Fruit fly (Drosophila melanogaster) whole organism, embryonic: ENCODE measurements around the gene Cipc.

ENCODE experiments used
- ATbp ChIP-seq: fragments of 200-800 bp; sonication (Bioruptor generic); optimal IDR thresholded peaks from 2 replicates; lab custom pipeline; 2017; ENCODE audit warnings: missing biosample characterization, mild to moderate bottlenecking, missing genetic modification characterization, missing genetic modification reagents
- Aef1 ChIP-seq: fragments of 200-800 bp; sonication (Bioruptor generic); IDR thresholded peaks from 3 replicates; pipeline ENCODE4 v1.3.6; 2022; ENCODE audit warnings: missing biosample characterization, missing genetic modification characterization
- Atf3 ChIP-seq: fragments of 200-800 bp; sonication (Bioruptor generic); optimal IDR thresholded peaks from 3 replicates; lab custom pipeline; 2016; ENCODE audit warnings: missing biosample characterization, missing genetic modification characterization
- B-H1 ChIP-seq: fragments of 200-800 bp; sonication (Bioruptor generic); IDR thresholded peaks from 3 replicates; pipeline ENCODE4 v1.3.6; 2022; ENCODE audit warnings: missing biosample characterization, missing genetic modification characterization
- Bdp1 ChIP-seq: fragments of 200-800 bp; sonication (Bioruptor generic); optimal IDR thresholded peaks from 3 replicates; lab custom pipeline; 2016; ENCODE audit warnings: missing biosample characterization, missing genetic modification characterization
- CG1024 ChIP-seq: fragments of 200-800 bp; sonication (Bioruptor generic); IDR thresholded peaks from 2 replicates; pipeline ENCODE4 v1.3.6; 2022; ENCODE audit warnings: missing biosample characterization, missing genetic modification characterization
- CG11085 ChIP-seq: fragments of 200-800 bp; sonication (Bioruptor generic); IDR thresholded peaks from 2 replicates; pipeline ENCODE4 v1.3.6; 2022; ENCODE audit warnings: missing biosample characterization, missing genetic modification characterization
- CG11456 ChIP-seq: fragments of 200-800 bp; sonication (Bioruptor generic); IDR thresholded peaks from 3 replicates; pipeline ENCODE4 v1.3.6; 2022; ENCODE audit warnings: missing biosample characterization, missing genetic modification characterization
- CG12104 ChIP-seq: fragments of 200-800 bp; sonication (Bioruptor generic); optimal IDR thresholded peaks from 3 replicates; lab custom pipeline; 2016; ENCODE audit warnings: missing biosample characterization, missing genetic modification characterization
- CG12236 ChIP-seq: fragments of 200-800 bp; sonication (Bioruptor generic); optimal IDR thresholded peaks from 2 replicates; lab custom pipeline; 2016; ENCODE audit warnings: missing biosample characterization, missing genetic modification characterization
- CG12391 ChIP-seq: fragments of 200-800 bp; sonication (Bioruptor generic); optimal IDR thresholded peaks from 3 replicates; lab custom pipeline; 2018; ENCODE audit warnings: missing biosample characterization, mild to moderate bottlenecking, missing genetic modification characterization, moderate library complexity
- CG1529 ChIP-seq: fragments of 200-800 bp; sonication (Bioruptor generic); optimal IDR thresholded peaks from 3 replicates; lab custom pipeline; 2018; ENCODE audit warnings: missing biosample characterization, missing genetic modification characterization
- CG1647 ChIP-seq: fragments of 200-800 bp; sonication (Bioruptor generic); optimal IDR thresholded peaks from 3 replicates; lab custom pipeline; 2016; ENCODE audit warnings: missing biosample characterization, missing genetic modification characterization
- CG17328 ChIP-seq: fragments of 200-800 bp; sonication (Bioruptor generic); IDR thresholded peaks from 2 replicates; pipeline ENCODE4 v1.3.6; 2022; ENCODE audit warnings: missing biosample characterization, missing genetic modification characterization
- CG17829 ChIP-seq: fragments of 200-800 bp; optimal IDR thresholded peaks from 2 replicates; lab custom pipeline; 2019; ENCODE audit warnings: missing biosample characterization, mild to moderate bottlenecking, missing genetic modification characterization, moderate library complexity
- CG18599 ChIP-seq: fragments of 200-800 bp; sonication (Bioruptor generic); optimal IDR thresholded peaks from 3 replicates; lab custom pipeline; 2017; ENCODE audit warnings: missing biosample characterization, missing genetic modification characterization, mild to moderate bottlenecking, moderate library complexity, missing genetic modification reagents
- CG2129 ChIP-seq: fragments of 200-800 bp; sonication (Bioruptor generic); IDR thresholded peaks from 2 replicates; pipeline ENCODE4 v1.3.6; 2022; ENCODE audit warnings: missing biosample characterization, missing genetic modification characterization; ENCODE audit not compliant: partially characterized antibody
- CG34224 ChIP-seq: fragments of 200-800 bp; sonication (Bioruptor generic); IDR thresholded peaks from 3 replicates; pipeline ENCODE4 v1.3.6; 2022; ENCODE audit warnings: missing biosample characterization, missing genetic modification characterization; ENCODE audit not compliant: partially characterized antibody
- CG34422 ChIP-seq: fragments of 200-800 bp; sonication (Bioruptor generic); IDR thresholded peaks from 3 replicates; pipeline ENCODE4 v1.3.6; 2022; ENCODE audit warnings: missing biosample characterization, missing genetic modification characterization
- CG6813 ChIP-seq: fragments of 200-800 bp; sonication (Bioruptor generic); optimal IDR thresholded peaks from 2 replicates; lab custom pipeline; 2017; ENCODE audit warnings: missing biosample characterization, missing genetic modification characterization, mild to moderate bottlenecking, moderate library complexity, missing genetic modification reagents
- CHES-1-like ChIP-seq: fragments of 200-800 bp; sonication (Bioruptor generic); optimal IDR thresholded peaks from 2 replicates; lab custom pipeline; 2016; ENCODE audit warnings: missing biosample characterization, missing genetic modification characterization
- Dbx ChIP-seq: fragments of 200-800 bp; sonication (Bioruptor generic); IDR thresholded peaks from 3 replicates; pipeline ENCODE4 v1.3.6; 2022; ENCODE audit warnings: missing biosample characterization, missing genetic modification characterization
- Dip2 ChIP-seq: fragments of 200-800 bp; sonication (Bioruptor generic); IDR thresholded peaks from 2 replicates; pipeline ENCODE4 v1.3.6; 2022; ENCODE audit warnings: missing biosample characterization, missing genetic modification characterization
- Drgx ChIP-seq: fragments of 200-800 bp; sonication (Bioruptor generic); IDR thresholded peaks from 2 replicates; pipeline ENCODE4 v1.3.6; 2022; ENCODE audit warnings: missing biosample characterization, missing genetic modification characterization
- E2f1 ChIP-seq: fragments of 200-800 bp; sonication (Bioruptor generic); IDR thresholded peaks from 2 replicates; pipeline ENCODE4 v1.3.6; 2022; ENCODE audit warnings: missing biosample characterization, missing genetic modification characterization
- Elba2 ChIP-seq: fragments of 200-800 bp; sonication (Bioruptor generic); optimal IDR thresholded peaks from 3 replicates; lab custom pipeline; 2016; ENCODE audit warnings: missing biosample characterization, missing genetic modification characterization
- Fer3 ChIP-seq: fragments of 200-800 bp; sonication (Bioruptor generic); optimal IDR thresholded peaks from 2 replicates; lab custom pipeline; 2018; ENCODE audit warnings: missing biosample characterization, mild to moderate bottlenecking, missing genetic modification characterization, moderate library complexity
- H2.0 ChIP-seq: fragments of 200-800 bp; sonication (Bioruptor generic); IDR thresholded peaks from 2 replicates; pipeline ENCODE4 v1.3.6; 2022; ENCODE audit warnings: missing biosample characterization, missing genetic modification characterization
- HmgD ChIP-seq: fragments of 200-800 bp; sonication (Bioruptor generic); optimal IDR thresholded peaks from 3 replicates; lab custom pipeline; 2016; ENCODE audit warnings: missing biosample characterization, missing genetic modification characterization
- Kr ChIP-seq: fragments of 200-800 bp; sonication (Bioruptor generic); optimal IDR thresholded peaks from 2 replicates; lab custom pipeline; 2017; ENCODE audit warnings: missing biosample characterization, mild to moderate bottlenecking, missing genetic modification characterization
- Mrtf ChIP-seq: fragments of 200-800 bp; sonication (Bioruptor generic); IDR thresholded peaks from 3 replicates; pipeline ENCODE4 v1.3.6; 2022; ENCODE audit warnings: missing biosample characterization, missing genetic modification characterization
- NK7.1 ChIP-seq: fragments of 200-800 bp; sonication (Bioruptor generic); optimal IDR thresholded peaks from 3 replicates; lab custom pipeline; 2016; ENCODE audit warnings: missing biosample characterization, missing genetic modification characterization
- Rfx ChIP-seq: fragments of 200-800 bp; sonication (Bioruptor generic); IDR thresholded peaks from 2 replicates; pipeline ENCODE4 v1.3.6; 2022; ENCODE audit warnings: missing biosample characterization, missing genetic modification characterization
- Sin3A ChIP-seq: fragments of >200 bp; optimal IDR thresholded peaks from 2 replicates; lab custom pipeline; 2018
- Sry-δ ChIP-seq: fragments of 200-800 bp; sonication (Bioruptor generic); optimal IDR thresholded peaks from 2 replicates; lab custom pipeline; 2016; ENCODE audit warnings: missing biosample characterization, missing genetic modification characterization
- ci ChIP-seq: fragments of 200-800 bp; sonication (Bioruptor generic); IDR thresholded peaks from 3 replicates; pipeline ENCODE4 v1.3.6; 2022; ENCODE audit warnings: missing biosample characterization, missing genetic modification characterization
- crc ChIP-seq: fragments of 200-800 bp; sonication (Bioruptor generic); optimal IDR thresholded peaks from 2 replicates; lab custom pipeline; 2016; ENCODE audit warnings: missing biosample characterization, missing genetic modification characterization
- crp ChIP-seq, 2 experiments: fragments of 200-800 bp; sonication (Bioruptor generic); optimal IDR thresholded peaks; 2 replicates in 1 of 2; 3 replicates in 1 of 2; lab custom pipeline; 2017; ENCODE audit warnings: missing biosample characterization in 2 of 2, missing genetic modification characterization in 2 of 2, mild to moderate bottlenecking in 1 of 2, moderate library complexity in 1 of 2
- danr ChIP-seq: fragments of 200-800 bp; sonication (Bioruptor generic); IDR thresholded peaks from 2 replicates; pipeline ENCODE4 v1.3.6; 2022; ENCODE audit warnings: missing biosample characterization, missing genetic modification characterization
- dati ChIP-seq: fragments of 200-800 bp; sonication (Bioruptor generic); IDR thresholded peaks from 2 replicates; pipeline ENCODE4 v1.3.6; 2022; ENCODE audit warnings: missing biosample characterization, missing genetic modification characterization
- emc ChIP-seq: fragments of 200-800 bp; sonication (Bioruptor generic); optimal IDR thresholded peaks from 2 replicates; lab custom pipeline; 2016; ENCODE audit warnings: missing biosample characterization, missing genetic modification characterization
- fd64A ChIP-seq: fragments of 200-800 bp; sonication (Bioruptor generic); optimal IDR thresholded peaks from 3 replicates; lab custom pipeline; 2018; ENCODE audit warnings: missing biosample characterization, mild to moderate bottlenecking, missing genetic modification characterization
- grn ChIP-seq: fragments of 200-800 bp; sonication (Bioruptor generic); optimal IDR thresholded peaks from 3 replicates; lab custom pipeline; 2017; ENCODE audit warnings: missing biosample characterization, missing genetic modification characterization
- gro ChIP-seq: fragments of 200-800 bp; sonication (Bioruptor generic); optimal IDR thresholded peaks from 2 replicates; lab custom pipeline; 2016; ENCODE audit warnings: missing biosample characterization, missing genetic modification characterization
- ind ChIP-seq: fragments of 200-800 bp; sonication (Bioruptor generic); optimal IDR thresholded peaks from 3 replicates; lab custom pipeline; 2016; ENCODE audit warnings: missing biosample characterization, missing genetic modification characterization
- maf-S ChIP-seq: fragments of 200-800 bp; sonication (Bioruptor generic); optimal IDR thresholded peaks from 2 replicates; lab custom pipeline; 2016; ENCODE audit warnings: missing biosample characterization, missing genetic modification characterization
- nerfin-2 ChIP-seq: fragments of 200-800 bp; sonication (Bioruptor generic); IDR thresholded peaks from 2 replicates; pipeline ENCODE4 v1.3.6; 2022; ENCODE audit warnings: missing biosample characterization, missing genetic modification characterization; ENCODE audit not compliant: partially characterized antibody
- pb ChIP-seq: fragments of 200-800 bp; sonication (Bioruptor generic); optimal IDR thresholded peaks from 3 replicates; lab custom pipeline; 2016; ENCODE audit warnings: missing biosample characterization, missing genetic modification characterization
- psq ChIP-seq: fragments of 200-800 bp; sonication (Bioruptor generic); optimal IDR thresholded peaks from 2 replicates; lab custom pipeline; 2017; ENCODE audit warnings: missing biosample characterization, missing genetic modification characterization
- shn ChIP-seq: fragments of 200-800 bp; sonication (Bioruptor generic); optimal IDR thresholded peaks from 3 replicates; lab custom pipeline; 2016; ENCODE audit warnings: missing biosample characterization, missing genetic modification characterization
- sisA ChIP-seq: fragments of 200-800 bp; sonication (Bioruptor generic); IDR thresholded peaks from 2 replicates; pipeline ENCODE4 v1.3.6; 2022; ENCODE audit warnings: missing biosample characterization, missing genetic modification characterization
- vnd ChIP-seq: fragments of 200-800 bp; sonication (Bioruptor generic); IDR thresholded peaks from 3 replicates; pipeline ENCODE4 v1.3.6; 2022; ENCODE audit warnings: missing biosample characterization, missing genetic modification characterization; ENCODE audit not compliant: partially characterized antibody

The Cipc gene

dm6 chr3R:26059195-26059594, 47.5 kb upstream of the Cipc start, which contains the start of the genes RpL34a and Trmt61 (continued):
- TF ChIP-seq grn (peak; percentile 54), Aef1 (GFP tag; lab: Robert Waterston, UW) (peak; percentile 59), sisA (GFP tag; lab: Robert Waterston, UW) (peak; percentile 42; the same call in 1 of the 2 replicates), nerfin-2 (GFP tag; lab: Robert Waterston, UW) (peak; percentile 67), ci (peak; percentile 82), maf-S (GFP tag; lab: Kevin White, UChicago) (peak; percentile 73), H2.0 (GFP tag; lab: Robert Waterston, UW) (no peak), crc (GFP tag; lab: Kevin White, UChicago) (peak; percentile 68), CG1647 (peak; percentile 63), CG2129 (GFP tag; lab: Robert Waterston, UW) (peak; percentile 81), CHES-1-like (GFP tag; lab: Kevin White, UChicago) (peak; percentile 75), emc (peak; percentile 29), HmgD (GFP tag; lab: Kevin White, UChicago) (peak; percentile 48), CG17829 (tag; lab: Kevin White, UChicago) (peak; percentile 87), CG1024 (GFP tag; lab: Robert Waterston, UW) (no peak), gro (GFP tag; lab: Kevin White, UChicago) (no peak), CG1529 (GFP tag; lab: Kevin White, UChicago) (peak; percentile 81), Rfx (peak; percentile 79), Drgx (GFP tag; lab: Robert Waterston, UW) (no peak; the same call in 1 of the 2 replicates), danr (GFP tag; lab: Robert Waterston, UW) (peak; percentile 41; the same call in 1 of the 2 replicates), Kr (GFP tag; lab: Kevin White, UChicago) (peak; percentile 27), Sin3A (lab: Kevin White, UChicago) (no peak), CG11085 (peak; percentile 68), ind (peak; percentile 60), Sry-δ (GFP tag; lab: Kevin White, UChicago) (peak; percentile 98), E2f1 (GFP tag; lab: Robert Waterston, UW) (peak; percentile 84), CG6813 (peak; percentile 91), B-H1 (GFP tag; lab: Robert Waterston, UW) (peak; percentile 62; the same call in 2 of the 3 replicates), Fer3 (peak; percentile 86), CG12391 (tag; lab: Kevin White, UChicago) (peak; percentile 94), Mrtf (GFP tag; lab: Robert Waterston, UW) (0 out of 3 replicates have a peak, but pooled peaks have one; percentile 12), Elba2 (GFP tag; lab: Kevin White, UChicago) (peak; percentile 25), Dip2 (GFP tag; lab: Robert Waterston, UW) (no peak), ATbp (GFP tag; lab: Kevin White, UChicago) (peak; percentile 86), CG11456 (peak; percentile 61; the same call in 1 of the 3 replicates), CG12104 (peak; percentile 93), CG12236 (GFP tag; lab: Kevin White, UChicago) (peak; percentile 64), fd64A (peak; percentile 89), CG34422 (GFP tag; lab: Robert Waterston, UW) (peak; percentile 76), CG18599 (GFP tag; lab: Kevin White, UChicago) (peak; percentile 88), psq (GFP tag; lab: Kevin White, UChicago) (peak; percentile 29), CG34224 (GFP tag; lab: Robert Waterston, UW) (peak; percentile 84), CG17328 (GFP tag; lab: Robert Waterston, UW) (peak; percentile 86), vnd (GFP tag; lab: Robert Waterston, UW) (peak; percentile 84), Dbx (peak; percentile 84), Bdp1 (GFP tag; lab: Kevin White, UChicago) (peak; percentile 40), NK7.1 (GFP tag; lab: Kevin White, UChicago) (peak; percentile 77), dati (no peak), Atf3 (GFP tag; lab: Kevin White, UChicago) (peak; percentile 62), pb (GFP tag; lab: Kevin White, UChicago) (peak; percentile 64), shn (GFP tag; lab: Kevin White, UChicago) (peak; percentile 73), crp (GFP tag; optimal IDR thresholded peaks at IDR 0.05; lab: Kevin White, UChicago) (peak in 1 of 2 experiments; percentile 64)
